Worm (Caenorhabditis elegans): ENCODE data around the gene F49F1.9.

- TF ChIP-seq zag-1 (tag; optimal IDR thresholded peaks at IDR 0.05) = no peak
- TF ChIP-seq lsy-2 (tag; optimal IDR thresholded peaks at IDR 0.05) = no peak
- TF ChIP-seq T20F7.1 (GFP tag; optimal IDR thresholded peaks at IDR 0.05) = no peak
- TF ChIP-seq nhr-28 (tag; optimal IDR thresholded peaks at IDR 0.05) = no peak
These were observed 1.6 kb downstream of the F49F1.9 start, which contains the start of gene F49F1.17 for ce11 chrIV:4135744-4136143.

Measured in whole organism, L4 larva.